Worm (Caenorhabditis elegans) whole organism, midembryonic: Measurements from ENCODE around the gene tir-1.

Experiments used
- T22C8.4 ChIP-seq: fragments of 200-800 bp; sonication (Bioruptor generic); IDR thresholded peaks from 2 replicates; pipeline ENCODE4 v1.3.6; 2022; ENCODE audit warnings: missing genetic modification characterization, missing compliant biosample characterization
- flt-1 ChIP-seq: fragments of 200-800 bp; sonication (Bioruptor generic); IDR thresholded peaks from 2 replicates; pipeline ENCODE4 v1.3.6; 2022; ENCODE audit warnings: missing genetic modification characterization, missing compliant biosample characterization
- med-1 ChIP-seq: sonication (generic microtip); optimal IDR thresholded peaks from 2 replicates; lab custom pipeline; 2017; ENCODE audit warnings: missing genetic modification characterization, mild to moderate bottlenecking, missing compliant biosample characterization, antibody characterized with exemption, missing genetic modification reagents; ENCODE audit not compliant: insufficient read depth
- ref-1 ChIP-seq: fragments of 200-800 bp; sonication (Bioruptor generic); conservative IDR thresholded peaks from 2 replicates; pipeline ENCODE4 v1.3.6; 2022; ENCODE audit warnings: missing genetic modification reagents, missing genetic modification characterization, missing compliant biosample characterization
- ztf-23 ChIP-seq: fragments of 200-800 bp; sonication (Bioruptor generic); IDR thresholded peaks from 2 replicates; pipeline ENCODE4 v1.3.6; 2022; ENCODE audit warnings: missing genetic modification reagents, missing genetic modification characterization, missing compliant biosample characterization

DNA sequence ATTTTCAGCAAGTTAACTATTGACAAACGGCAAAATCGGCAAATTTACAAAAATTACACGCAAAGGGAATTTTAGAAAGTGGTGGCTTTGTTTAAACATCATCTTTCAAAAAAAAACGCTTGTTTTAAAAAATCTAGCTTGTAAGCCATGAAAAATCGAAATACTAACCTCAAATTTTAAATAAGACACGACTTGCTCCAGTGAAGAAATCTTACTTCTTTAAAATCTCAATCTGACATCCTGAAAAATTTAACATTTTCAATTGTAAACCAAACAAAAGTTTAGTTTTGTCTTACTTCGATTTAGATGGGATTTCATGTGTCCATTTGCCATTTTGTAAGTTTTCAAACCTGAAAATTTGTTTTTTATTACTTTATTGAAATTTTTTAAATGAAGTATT is 69.6 kb downstream of the tir-1 start:
- TF ChIP-seq med-1 (GFP tag; lab: Kevin White, UChicago) = no peak
- no peak for TF ChIP-seq T22C8.4 (GFP tag; lab: Robert Waterston, UW)
- TF ChIP-seq ref-1 (GFP tag; lab: Robert Waterston, UW) = no peak
- TF ChIP-seq flt-1 (GFP tag; lab: Robert Waterston, UW) = no peak
- TF ChIP-seq ztf-23 = no peak
